Worm (Caenorhabditis elegans): Measurements from ENCODE around the gene lec-6.

- no peak for TF ChIP-seq snpc-4 (GFP tag; optimal IDR thresholded peaks at IDR 0.05)
- no peak for TF ChIP-seq snpc-4 (tag; optimal IDR thresholded peaks at IDR 0.05)
- no peak for TF ChIP-seq bed-2 (GFP tag; IDR thresholded peaks at IDR 0.05)
These were observed 49.8 kb upstream of the lec-6 start for ce11 chrIII:649935-650334.
